Fruit fly (Drosophila melanogaster) whole organism, embryonic: ENCODE data around the gene CG7264.

Source experiments
- Adf1 ChIP-seq: fragments of 200-800 bp; sonication (Bioruptor generic); IDR thresholded peaks from 2 replicates; pipeline ENCODE4 v1.3.6; 2022; ENCODE audit warnings: missing biosample characterization, missing genetic modification characterization
- Aef1 ChIP-seq: fragments of 200-800 bp; sonication (Bioruptor generic); IDR thresholded peaks from 3 replicates; pipeline ENCODE4 v1.3.6; 2022; ENCODE audit warnings: missing biosample characterization, missing genetic modification characterization
- Asciz ChIP-seq: fragments of 200-800 bp; sonication (Bioruptor generic); optimal IDR thresholded peaks from 2 replicates; lab custom pipeline; 2017; ENCODE audit warnings: missing biosample characterization, mild to moderate bottlenecking, missing genetic modification characterization, missing genetic modification reagents
- Atf-2 ChIP-seq: fragments of 200-800 bp; sonication (Bioruptor generic); optimal IDR thresholded peaks from 2 replicates; lab custom pipeline; 2016; ENCODE audit warnings: missing biosample characterization, missing genetic modification characterization
- CG10366 ChIP-seq: fragments of 200-800 bp; sonication (Bioruptor generic); IDR thresholded peaks from 2 replicates; pipeline ENCODE4 v1.3.6; 2022; ENCODE audit warnings: missing biosample characterization, missing genetic modification characterization
- CG12219 ChIP-seq: fragments of 200-800 bp; sonication (Bioruptor generic); optimal IDR thresholded peaks from 3 replicates; lab custom pipeline; 2018; ENCODE audit warnings: missing biosample characterization, mild to moderate bottlenecking, missing genetic modification characterization
- CG12391 ChIP-seq: fragments of 200-800 bp; sonication (Bioruptor generic); optimal IDR thresholded peaks from 3 replicates; lab custom pipeline; 2018; ENCODE audit warnings: missing biosample characterization, mild to moderate bottlenecking, missing genetic modification characterization, moderate library complexity
- CG12769 ChIP-seq: fragments of 200-800 bp; sonication (Bioruptor generic); optimal IDR thresholded peaks from 2 replicates; lab custom pipeline; 2019; ENCODE audit warnings: missing biosample characterization, mild to moderate bottlenecking, missing genetic modification characterization, moderate library complexity
- CG13287 ChIP-seq: fragments of 200-800 bp; sonication (Bioruptor generic); IDR thresholded peaks from 2 replicates; pipeline ENCODE4 v1.3.6; 2022; ENCODE audit warnings: missing biosample characterization, missing genetic modification characterization; ENCODE audit not compliant: partially characterized antibody
- CG14441 ChIP-seq: fragments of 200-800 bp; sonication (Bioruptor generic); IDR thresholded peaks from 2 replicates; pipeline ENCODE4 v1.3.6; 2022; ENCODE audit warnings: missing biosample characterization, missing genetic modification characterization
- CG17568 ChIP-seq: fragments of 200-800 bp; sonication (Bioruptor generic); optimal IDR thresholded peaks from 2 replicates; lab custom pipeline; 2018; ENCODE audit warnings: missing biosample characterization, mild to moderate bottlenecking, missing genetic modification characterization, moderate library complexity
- CG17802 ChIP-seq: fragments of 200-800 bp; sonication (Bioruptor generic); optimal IDR thresholded peaks from 2 replicates; lab custom pipeline; 2018; ENCODE audit warnings: missing biosample characterization, mild to moderate bottlenecking, missing genetic modification characterization, moderate library complexity
- CG18476 ChIP-seq: fragments of 200-800 bp; sonication (Bioruptor generic); optimal IDR thresholded peaks from 2 replicates; lab custom pipeline; 2016; ENCODE audit warnings: missing biosample characterization, mild to moderate bottlenecking, missing genetic modification characterization
- CG18619 ChIP-seq: fragments of 200-800 bp; sonication (Bioruptor generic); optimal IDR thresholded peaks from 3 replicates; lab custom pipeline; 2017; ENCODE audit warnings: missing biosample characterization, mild to moderate bottlenecking, missing genetic modification characterization
- CG30020 ChIP-seq: fragments of 200-800 bp; optimal IDR thresholded peaks from 2 replicates; lab custom pipeline; 2019; ENCODE audit warnings: missing biosample characterization, mild to moderate bottlenecking, missing genetic modification characterization, moderate library complexity
- CG30431 ChIP-seq: fragments of 200-800 bp; sonication (Bioruptor generic); optimal IDR thresholded peaks from 2 replicates; lab custom pipeline; 2017; ENCODE audit warnings: missing biosample characterization, missing genetic modification characterization
- CG4424 ChIP-seq: fragments of 200-800 bp; sonication (Bioruptor generic); optimal IDR thresholded peaks from 3 replicates; lab custom pipeline; 2016; ENCODE audit warnings: missing biosample characterization, missing genetic modification characterization
- CG4617 ChIP-seq: fragments of 200-800 bp; sonication (Bioruptor generic); optimal IDR thresholded peaks from 3 replicates; lab custom pipeline; 2016; ENCODE audit warnings: missing biosample characterization, missing genetic modification characterization, borderline replicate concordance
- CG4820 ChIP-seq: fragments of 200-800 bp; sonication (Bioruptor generic); optimal IDR thresholded peaks from 3 replicates; lab custom pipeline; 2016; ENCODE audit warnings: missing biosample characterization, missing genetic modification characterization
- CG6791 ChIP-seq: fragments of 200-800 bp; sonication (Bioruptor generic); IDR thresholded peaks from 3 replicates; pipeline ENCODE4 v1.3.6; 2022; ENCODE audit warnings: missing biosample characterization, missing genetic modification characterization; ENCODE audit not compliant: partially characterized antibody
- CG6813 ChIP-seq: fragments of 200-800 bp; sonication (Bioruptor generic); optimal IDR thresholded peaks from 2 replicates; lab custom pipeline; 2017; ENCODE audit warnings: missing biosample characterization, missing genetic modification characterization, mild to moderate bottlenecking, moderate library complexity, missing genetic modification reagents
- CG8478 ChIP-seq: fragments of >200 bp; optimal IDR thresholded peaks from 2 replicates; lab custom pipeline; 2018
- D19A ChIP-seq: fragments of 200-800 bp; optimal IDR thresholded peaks from 3 replicates; lab custom pipeline; 2019; ENCODE audit warnings: missing biosample characterization, mild to moderate bottlenecking, missing genetic modification characterization, moderate library complexity
- D19B ChIP-seq: fragments of 200-800 bp; sonication (Bioruptor generic); optimal IDR thresholded peaks from 2 replicates; lab custom pipeline; 2017; ENCODE audit warnings: missing biosample characterization, mild to moderate bottlenecking, missing genetic modification characterization
- Deaf1 ChIP-seq: fragments of 200-800 bp; optimal IDR thresholded peaks from 3 replicates; lab custom pipeline; 2019; ENCODE audit warnings: missing biosample characterization, mild to moderate bottlenecking, missing genetic modification characterization, moderate library complexity
- Doc2 ChIP-seq: fragments of 200-800 bp; sonication (Bioruptor generic); IDR thresholded peaks from 2 replicates; pipeline ENCODE4 v1.3.6; 2022; ENCODE audit warnings: missing biosample characterization, missing genetic modification characterization
- Dref ChIP-seq: fragments of 200-800 bp; sonication (Bioruptor generic); IDR thresholded peaks from 2 replicates; pipeline ENCODE4 v1.3.6; 2022; ENCODE audit warnings: missing biosample characterization, missing genetic modification characterization
- Gsc ChIP-seq: fragments of 200-800 bp; sonication (Bioruptor generic); IDR thresholded peaks from 2 replicates; pipeline ENCODE4 v1.3.6; 2022; ENCODE audit warnings: missing biosample characterization, missing genetic modification characterization
- HLHmδ ChIP-seq: fragments of 200-800 bp; sonication (Bioruptor generic); optimal IDR thresholded peaks from 2 replicates; lab custom pipeline; 2018; ENCODE audit warnings: missing biosample characterization, mild to moderate bottlenecking, missing genetic modification characterization, moderate library complexity
- HmgD ChIP-seq: fragments of 200-800 bp; sonication (Bioruptor generic); optimal IDR thresholded peaks from 3 replicates; lab custom pipeline; 2016; ENCODE audit warnings: missing biosample characterization, missing genetic modification characterization
- Kr ChIP-seq: fragments of 200-800 bp; sonication (Bioruptor generic); optimal IDR thresholded peaks from 2 replicates; lab custom pipeline; 2017; ENCODE audit warnings: missing biosample characterization, mild to moderate bottlenecking, missing genetic modification characterization
- Lhr ChIP-seq: fragments of 200-800 bp; sonication (Bioruptor generic); optimal IDR thresholded peaks from 3 replicates; lab custom pipeline; 2017; ENCODE audit warnings: mild to moderate bottlenecking, missing biosample characterization, missing genetic modification reagents, missing genetic modification characterization
- Med ChIP-seq: fragments of 200-800 bp; sonication (Bioruptor generic); peaks from one replicate; lab custom pipeline; 2016; ENCODE audit warnings: missing biosample characterization, missing genetic modification characterization, mild to moderate bottlenecking, inconsistent platforms, moderate library complexity
- PHDP ChIP-seq: fragments of 200-800 bp; sonication (Bioruptor generic); optimal IDR thresholded peaks from 3 replicates; lab custom pipeline; 2018; ENCODE audit warnings: missing biosample characterization, mild to moderate bottlenecking, missing genetic modification characterization, moderate library complexity
- Pdp1 ChIP-seq, 2 experiments: fragments of 200-800 bp; sonication (Bioruptor generic); optimal IDR thresholded peaks; 3 replicates each; lab custom pipeline; 2016; ENCODE audit warnings: missing biosample characterization in 2 of 2, missing genetic modification characterization in 2 of 2, mild to moderate bottlenecking in 1 of 2, moderate library complexity in 1 of 2
- Sin3A ChIP-seq: fragments of >200 bp; optimal IDR thresholded peaks from 2 replicates; lab custom pipeline; 2018
- Xrp1 ChIP-seq: fragments of 200-800 bp; sonication (Bioruptor generic); IDR thresholded peaks from 2 replicates; pipeline ENCODE4 v1.3.6; 2022; ENCODE audit warnings: missing biosample characterization, missing genetic modification characterization
- ab ChIP-seq: fragments of 200-800 bp; sonication (Bioruptor generic); optimal IDR thresholded peaks from 2 replicates; lab custom pipeline; 2016; ENCODE audit warnings: missing biosample characterization, missing genetic modification characterization
- bcd ChIP-seq: fragments of 200-800 bp; sonication (Bioruptor generic); optimal IDR thresholded peaks from 2 replicates; lab custom pipeline; 2017; ENCODE audit warnings: missing biosample characterization, mild to moderate bottlenecking, missing genetic modification characterization
- emc ChIP-seq: fragments of 200-800 bp; sonication (Bioruptor generic); optimal IDR thresholded peaks from 2 replicates; lab custom pipeline; 2016; ENCODE audit warnings: missing biosample characterization, missing genetic modification characterization
- fu2 ChIP-seq: fragments of 200-800 bp; sonication (Bioruptor generic); optimal IDR thresholded peaks from 2 replicates; lab custom pipeline; 2016; ENCODE audit warnings: missing biosample characterization, missing genetic modification characterization
- insv ChIP-seq, 2 experiments: fragments of 200-800 bp; sonication (Bioruptor generic); optimal IDR thresholded peaks; 3 replicates each; lab custom pipeline; 2016 to 2018; ENCODE audit warnings: missing biosample characterization in 2 of 2, missing genetic modification characterization in 2 of 2
- onecut ChIP-seq: fragments of 200-800 bp; sonication (Bioruptor generic); IDR thresholded peaks from 2 replicates; pipeline ENCODE4 v1.3.6; 2022; ENCODE audit warnings: missing biosample characterization, missing genetic modification characterization
- org-1 ChIP-seq: fragments of 200-800 bp; sonication (Bioruptor generic); optimal IDR thresholded peaks from 2 replicates; lab custom pipeline; 2017; ENCODE audit warnings: missing biosample characterization, missing genetic modification characterization
- pros ChIP-seq: fragments of 200-800 bp; sonication (Bioruptor generic); optimal IDR thresholded peaks from 3 replicates; lab custom pipeline; 2019; ENCODE audit warnings: missing biosample characterization, mild to moderate bottlenecking, missing genetic modification characterization, moderate library complexity
- pzg ChIP-seq: fragments of 200-800 bp; sonication (Bioruptor generic); optimal IDR thresholded peaks from 3 replicates; lab custom pipeline; 2018; ENCODE audit warnings: missing biosample characterization, mild to moderate bottlenecking, missing genetic modification characterization, moderate library complexity
- run ChIP-seq: fragments of 200-800 bp; sonication (Bioruptor generic); optimal IDR thresholded peaks from 3 replicates; lab custom pipeline; 2018; ENCODE audit warnings: missing biosample characterization, mild to moderate bottlenecking, missing genetic modification characterization
- tna ChIP-seq: fragments of 200-800 bp; sonication (Bioruptor generic); IDR thresholded peaks from 2 replicates; pipeline ENCODE4 v1.3.6; 2022; ENCODE audit warnings: missing biosample characterization, missing genetic modification characterization; ENCODE audit not compliant: partially characterized antibody
- twi ChIP-seq: fragments of 200-800 bp; optimal IDR thresholded peaks from 2 replicates; lab custom pipeline; 2019; ENCODE audit warnings: missing biosample characterization, mild to moderate bottlenecking, missing genetic modification characterization, moderate library complexity
- usp ChIP-seq: fragments of >200 bp; optimal IDR thresholded peaks from 2 replicates; lab custom pipeline; 2017; ENCODE audit warnings: missing biosample characterization, missing genetic modification characterization

Gene CG7264

DNA sequence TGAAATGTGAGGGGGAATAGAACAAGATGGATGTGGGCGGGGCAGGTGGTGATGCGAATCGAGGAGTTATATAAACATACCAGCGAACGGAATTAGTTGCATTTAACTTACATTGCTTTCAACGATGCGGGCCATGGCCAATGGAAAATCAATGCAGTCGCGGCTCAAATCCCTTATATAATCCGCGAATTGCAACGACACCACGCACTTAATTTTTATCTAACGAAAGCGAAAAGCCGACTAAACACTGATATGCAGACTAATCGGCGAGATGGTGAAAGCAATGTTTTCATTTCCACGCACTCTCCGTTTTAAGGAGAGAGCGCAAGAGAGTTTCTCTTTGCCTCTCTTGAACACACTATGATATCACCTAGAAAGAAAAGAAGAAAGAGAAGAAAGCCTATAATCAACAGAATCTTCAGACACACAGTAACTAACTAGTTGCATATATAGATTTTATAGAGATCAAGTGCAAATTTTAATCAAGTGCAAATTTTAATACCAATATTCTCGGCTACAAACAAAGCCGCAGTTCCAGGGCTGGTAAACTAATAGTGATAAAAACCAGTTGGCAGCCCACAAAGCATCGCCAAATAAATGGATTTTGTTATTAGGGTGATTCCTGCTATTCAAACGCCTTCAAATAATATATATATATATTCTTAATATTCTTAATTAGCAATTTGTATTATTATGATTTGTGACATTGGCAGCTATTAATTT, 6.9 kb upstream of the CG7264 start, which contains the start of the genes CG11597 and CG5946 (continued):
- no peak for TF ChIP-seq CG18619
- TF ChIP-seq CG4820 (GFP tag; lab: Kevin White, UChicago) = no peak
- TF ChIP-seq CG10366 (GFP tag; lab: Robert Waterston, UW) = peak; percentile 33; the same call in 1 of the 2 replicates
- no peak for TF ChIP-seq CG30020 (tag; lab: Kevin White, UChicago)
- peak; percentile 51 for TF ChIP-seq Dref (GFP tag; lab: Robert Waterston, UW)
- TF ChIP-seq CG8478 (lab: Kevin White, UChicago) = no peak
- TF ChIP-seq CG6791 (GFP tag; lab: Robert Waterston, UW) = peak; percentile 50; the same call in 1 of the 3 replicates
- TF ChIP-seq insv (GFP tag; optimal IDR thresholded peaks at IDR 0.05; lab: Kevin White, UChicago) = no peak
- no peak for TF ChIP-seq Asciz (GFP tag; lab: Kevin White, UChicago)
- TF ChIP-seq ab (GFP tag; lab: Kevin White, UChicago) = no peak
- TF ChIP-seq Pdp1 (GFP tag; optimal IDR thresholded peaks at IDR 0.05; lab: Kevin White, UChicago) = peak in 1 of 2 experiments; percentile 97
- no peak for TF ChIP-seq CG17802 (tag; lab: Kevin White, UChicago)
- no peak for TF ChIP-seq HmgD (GFP tag; lab: Kevin White, UChicago)
- TF ChIP-seq org-1 = no peak
- TF ChIP-seq CG18476 (GFP tag; lab: Kevin White, UChicago) = no peak
- peak; percentile 32 for TF ChIP-seq CG13287 (GFP tag; lab: Robert Waterston, UW)
- TF ChIP-seq Xrp1 (GFP tag; lab: Robert Waterston, UW) = no peak
- TF ChIP-seq bcd = no peak
- TF ChIP-seq emc (GFP tag; lab: Kevin White, UChicago) = no peak
- no peak for TF ChIP-seq Adf1
- no peak for TF ChIP-seq Atf-2
- TF ChIP-seq Lhr (GFP tag; lab: Kevin White, UChicago) = no peak
- TF ChIP-seq D19B (GFP tag; lab: Kevin White, UChicago) = no peak
- no peak for TF ChIP-seq CG30431 (GFP tag; lab: Kevin White, UChicago)
- TF ChIP-seq HLHmδ (GFP tag; lab: Kevin White, UChicago) = no peak
- TF ChIP-seq pros (GFP tag; lab: Kevin White, UChicago) = peak; percentile 2
- TF ChIP-seq usp (GFP tag; lab: Kevin White, UChicago) = no peak
- TF ChIP-seq CG12219 (GFP tag; lab: Kevin White, UChicago) = no peak
- TF ChIP-seq Kr = no peak
- TF ChIP-seq Gsc (GFP tag; lab: Robert Waterston, UW) = no peak
- no peak for TF ChIP-seq CG4424 (GFP tag; lab: Kevin White, UChicago)
- TF ChIP-seq D19A (tag; lab: Kevin White, UChicago) = no peak
- peak; percentile 47 for TF ChIP-seq Deaf1
- no peak for TF ChIP-seq CG6813 (GFP tag; lab: Kevin White, UChicago)
- TF ChIP-seq CG14441 (GFP tag; lab: Robert Waterston, UW) = no peak
- TF ChIP-seq run (tag; lab: Kevin White, UChicago) = no peak
- no peak for TF ChIP-seq CG12769 (tag; lab: Kevin White, UChicago)
- TF ChIP-seq Aef1 = peak; percentile 24; the same call in 1 of the 3 replicates
- TF ChIP-seq CG4617 (GFP tag; lab: Kevin White, UChicago) = peak; percentile 11
- peak; percentile 73 for TF ChIP-seq Med (GFP tag; lab: Kevin White, UChicago)
- peak; percentile 60 for TF ChIP-seq CG12391 (tag; lab: Kevin White, UChicago)
- TF ChIP-seq Sin3A (lab: Kevin White, UChicago) = peak; percentile 3
- TF ChIP-seq PHDP (tag; lab: Kevin White, UChicago) = no peak
- TF ChIP-seq pzg = peak; percentile 29
- TF ChIP-seq Doc2 (GFP tag; lab: Robert Waterston, UW) = no peak
- TF ChIP-seq tna (GFP tag; lab: Robert Waterston, UW) = no peak
- TF ChIP-seq onecut = peak; percentile 45
- no peak for TF ChIP-seq fu2 (GFP tag; lab: Kevin White, UChicago)
- no peak for TF ChIP-seq twi (tag; lab: Kevin White, UChicago)
- no peak for TF ChIP-seq CG17568 (GFP tag; lab: Kevin White, UChicago)
